Worm (Caenorhabditis elegans) whole organism, L4/young adult: ENCODE measurements around the gene dgk-4.

Experiments used
- W03F9.2 ChIP-seq: fragments of 150-350 bp; optimal IDR thresholded peaks from 2 replicates; lab custom pipeline; 2014; ENCODE audit warnings: missing biosample characterization, missing genetic modification characterization
- dao-5 ChIP-seq: sonication (generic microtip); optimal IDR thresholded peaks from 2 replicates; lab custom pipeline; 2016; ENCODE audit warnings: missing genotype, missing genetic modification characterization, moderate library complexity, missing compliant biosample characterization
- him-1 ChIP-seq: sonication (generic microtip); optimal IDR thresholded peaks from 2 replicates; lab custom pipeline; 2016; ENCODE audit warnings: missing genotype, missing genetic modification reagents, missing genetic modification characterization, missing compliant biosample characterization

dgk-4 gene

DNA sequence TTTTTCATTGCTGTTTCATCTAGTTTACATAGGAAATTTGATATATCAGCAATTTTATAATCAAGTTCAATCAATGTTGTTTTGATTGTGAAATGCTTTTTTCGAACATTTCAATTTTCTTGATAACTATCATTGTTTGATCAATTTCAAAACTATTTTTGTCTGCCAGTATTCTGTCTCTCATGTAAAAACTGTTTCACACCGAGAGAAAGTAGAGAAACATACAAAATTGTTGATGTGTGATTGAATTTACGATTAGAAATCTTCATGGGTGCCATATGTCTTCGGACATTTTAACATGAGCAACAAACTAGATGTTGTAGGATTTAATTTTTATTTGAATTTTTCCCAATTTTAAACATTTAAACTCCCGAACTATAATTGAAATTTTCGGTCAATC lies 19.6 kb downstream of the dgk-4 start, which contains the start of gene C49C8.2:
Gene C49C8.2, plus strand, starts transcription at position 393 of the 400 bp plus-strand sequence.
- TF ChIP-seq dao-5 (tag; lab: Kevin White, UChicago) (no peak), W03F9.2 (tag; lab: Kevin White, UChicago) (no peak), him-1 (tag; lab: Kevin White, UChicago) (no peak)

DNA sequence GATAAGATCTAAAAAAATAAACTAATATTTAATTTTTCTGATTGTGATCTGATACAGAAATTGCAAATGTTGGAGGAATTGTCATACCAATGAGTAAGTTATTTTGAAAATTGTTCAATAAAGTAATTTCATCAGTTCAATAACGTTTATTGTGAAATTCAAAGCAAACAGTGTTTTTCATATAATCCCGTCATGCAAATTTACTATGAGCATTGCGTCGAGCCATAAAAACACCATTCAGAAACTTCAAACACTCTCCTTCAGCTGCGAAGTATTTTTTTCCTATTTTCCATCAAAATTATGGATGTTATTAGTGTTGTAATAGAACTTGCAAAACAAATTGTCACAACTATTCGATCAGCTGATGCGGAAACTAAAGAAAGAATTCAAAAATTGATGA lies 20.7 kb downstream of the dgk-4 start, which contains the start of gene C49C8.8:
Gene C49C8.8, plus strand, starts transcription at position 301 of the 400 bp plus-strand sequence.
- TF ChIP-seq W03F9.2 (tag; lab: Kevin White, UChicago) (no peak), dao-5 (tag; lab: Kevin White, UChicago) (no peak), him-1 (tag; lab: Kevin White, UChicago) (no peak)

DNA sequence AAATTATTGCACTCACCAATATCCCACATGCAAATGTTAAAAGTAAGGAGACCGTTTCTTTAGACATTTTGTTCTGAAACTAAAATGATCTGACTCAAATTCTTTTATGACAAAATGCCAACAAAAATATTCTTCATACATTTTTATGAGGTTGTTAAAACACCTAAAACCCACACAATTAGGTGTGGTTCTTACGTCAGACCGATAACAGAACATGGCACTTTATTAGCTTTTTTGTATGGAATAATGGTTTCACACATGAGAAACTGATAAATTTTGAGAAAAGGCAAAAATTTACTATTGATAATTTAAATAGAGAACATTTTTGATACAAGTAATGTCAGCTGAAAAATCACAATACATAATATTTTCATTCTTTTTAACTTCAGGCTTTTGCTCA lies 22.5 kb downstream of the dgk-4 start, which contains the start of gene C49C8.5:
Gene C49C8.5, minus strand, starts transcription at position 73 of the 400 bp plus-strand sequence.
- TF ChIP-seq him-1 (tag; lab: Kevin White, UChicago) (no peak), dao-5 (tag; lab: Kevin White, UChicago) (no peak), W03F9.2 (tag; lab: Kevin White, UChicago) (no peak)

DNA sequence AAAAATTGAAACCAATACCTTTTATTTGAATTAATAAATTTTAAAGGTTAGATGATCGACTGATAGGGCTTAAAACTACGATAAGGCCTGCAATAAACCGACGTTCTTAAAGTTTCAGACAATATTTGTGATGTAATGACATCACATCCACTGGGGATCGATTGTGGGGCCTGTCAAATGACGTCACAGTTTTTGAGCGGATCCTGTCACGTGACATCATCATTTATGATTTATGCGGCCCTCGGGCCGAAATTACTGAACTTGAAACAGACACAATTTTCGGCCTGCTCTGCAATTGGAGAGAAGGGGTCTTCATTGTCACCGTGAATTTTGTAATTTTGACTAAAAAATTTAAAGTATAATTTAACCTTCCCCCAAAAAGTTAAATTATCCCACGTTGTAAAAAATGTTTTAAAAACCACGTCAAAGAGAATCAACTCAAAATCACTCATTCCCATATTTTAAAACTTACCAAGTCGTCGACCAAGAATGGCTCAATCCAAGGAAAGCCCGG lies 23.0 kb downstream of the dgk-4 start, which contains the start of gene C49C8.1:
Gene C49C8.1, plus strand, starts transcription at position 464 of the 514 bp plus-strand sequence.
- TF ChIP-seq W03F9.2 (tag; lab: Kevin White, UChicago) (no peak), him-1 (tag; lab: Kevin White, UChicago) (no peak)

DNA sequence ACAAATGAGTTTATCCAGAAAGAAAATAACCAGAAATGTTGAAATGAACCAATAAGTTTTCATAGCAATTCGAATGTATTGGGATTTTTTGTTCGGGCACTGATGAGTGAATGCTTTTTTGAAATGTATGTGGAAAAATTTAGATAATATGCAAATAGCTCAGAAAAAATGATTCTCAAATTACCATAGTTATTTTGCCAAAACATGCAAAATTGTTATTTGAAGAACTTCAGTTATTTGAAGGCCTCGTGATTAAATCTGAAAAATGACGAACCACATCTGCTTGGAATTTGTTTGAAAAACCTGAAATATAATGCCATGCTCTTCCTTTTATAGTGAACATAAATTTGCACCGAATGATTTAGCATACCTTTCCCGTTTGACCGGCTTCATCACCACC lies 27.0 kb downstream of the dgk-4 start, which contains the start of gene C49C8.6:
Gene C49C8.6, minus strand, starts transcription at position 101 of the 400 bp plus-strand sequence.
- TF ChIP-seq dao-5 (tag; lab: Kevin White, UChicago) (no peak), him-1 (tag; lab: Kevin White, UChicago) (no peak), W03F9.2 (tag; lab: Kevin White, UChicago) (no peak)

DNA sequence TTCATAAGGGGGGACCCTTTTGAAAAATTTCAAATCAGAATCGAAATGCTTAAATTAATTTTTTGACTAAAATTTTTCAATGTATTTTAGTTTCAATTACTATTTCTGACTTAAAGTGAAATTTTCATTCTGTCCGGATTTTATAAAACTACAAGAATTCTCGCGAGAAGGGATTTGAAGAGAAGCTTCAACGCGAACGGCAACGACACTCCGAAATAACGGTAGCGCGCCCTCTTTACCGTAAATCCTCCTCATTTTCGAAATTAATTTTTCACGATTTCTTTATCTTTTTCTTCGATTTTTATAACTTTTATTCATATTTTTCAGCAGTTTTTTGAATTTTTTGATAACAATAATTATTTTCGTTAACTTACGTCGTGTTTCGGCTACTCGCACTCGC lies 34.6 kb downstream of the dgk-4 start:
- TF ChIP-seq W03F9.2 (tag; lab: Kevin White, UChicago) (no peak), him-1 (tag; lab: Kevin White, UChicago) (no peak), dao-5 (tag; lab: Kevin White, UChicago) (no peak)

DNA sequence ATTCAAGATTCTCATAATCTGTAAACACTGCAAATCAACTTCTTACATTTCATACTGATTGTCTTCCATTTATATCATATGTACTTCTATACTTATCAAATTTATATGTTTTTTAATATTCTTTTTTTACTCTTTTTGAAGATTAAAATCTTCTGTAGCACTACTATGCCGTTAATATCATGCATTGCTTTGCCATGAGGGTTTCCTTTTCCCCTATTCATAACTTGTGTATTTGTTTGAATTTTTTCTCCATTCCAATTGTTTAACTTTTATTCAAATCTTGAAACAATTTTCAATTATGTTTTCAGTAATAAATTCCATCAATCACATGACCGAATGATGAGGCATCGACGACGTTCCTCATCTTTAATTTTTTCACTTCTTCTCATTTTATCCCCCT lies 37.5 kb downstream of the dgk-4 start, which contains the start of gene cdh-5:
Gene cdh-5, plus strand, starts transcription at position 301 of the 400 bp plus-strand sequence.
- TF ChIP-seq dao-5 (tag; lab: Kevin White, UChicago): no peak
- no peak for TF ChIP-seq him-1 (tag; lab: Kevin White, UChicago)
- no peak for TF ChIP-seq W03F9.2 (tag; lab: Kevin White, UChicago)

DNA sequence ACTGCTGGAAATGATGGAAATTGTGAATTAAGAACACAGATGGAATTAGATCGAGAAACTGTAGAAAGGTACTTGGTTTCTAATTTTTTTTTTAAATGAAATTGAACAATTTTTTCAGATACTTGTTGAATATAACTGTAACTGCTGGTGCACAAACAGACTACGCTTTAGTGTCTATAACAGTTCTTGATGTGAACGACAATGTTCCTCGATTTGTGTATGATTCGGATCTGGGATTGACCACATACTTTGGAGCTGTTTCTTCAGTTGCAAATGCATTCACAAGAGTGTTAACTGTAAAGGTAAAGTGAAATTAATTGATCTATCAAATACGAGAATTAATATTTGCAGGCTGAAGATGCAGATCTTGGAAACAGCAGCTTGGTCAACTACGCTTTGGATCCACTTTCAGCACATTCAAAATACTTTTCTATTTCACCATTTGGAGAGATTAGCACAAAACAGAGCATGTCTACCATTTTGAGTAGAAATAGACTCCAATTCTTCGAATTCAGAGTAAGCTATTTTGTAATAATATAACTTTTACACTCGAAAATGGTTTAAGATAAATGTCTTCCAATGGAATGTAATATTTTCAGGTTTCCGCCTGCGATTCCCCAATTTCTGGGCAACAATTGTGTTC lies 42.7 kb downstream of the dgk-4 start:
- TF ChIP-seq him-1 (tag; lab: Kevin White, UChicago): no peak
- no peak for TF ChIP-seq dao-5 (tag; lab: Kevin White, UChicago)
- TF ChIP-seq W03F9.2 (tag; lab: Kevin White, UChicago): no peak

DNA sequence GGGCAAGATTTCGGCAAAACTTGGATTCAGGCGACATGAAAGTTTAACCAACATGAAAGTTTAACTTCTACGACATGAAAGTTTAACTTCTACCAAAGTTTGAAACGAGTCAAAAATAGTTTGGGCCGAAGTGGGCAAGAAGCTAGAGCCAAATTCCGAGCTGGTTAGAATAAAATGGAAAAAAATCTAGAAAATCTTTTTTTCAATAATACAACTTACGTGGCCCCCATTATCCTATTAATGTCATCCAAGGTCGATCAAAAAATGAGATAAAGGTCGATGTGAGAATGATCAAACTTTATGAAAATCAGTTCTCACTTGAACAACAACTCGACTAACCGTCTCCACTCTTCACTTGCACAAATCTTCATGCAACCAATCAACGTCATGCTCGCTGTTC lies 46.2 kb downstream of the dgk-4 start, which contains the start of gene F08B4.8:
Gene F08B4.8, plus strand, starts transcription at position 301 of the 400 bp plus-strand sequence.
- TF ChIP-seq dao-5 (tag; lab: Kevin White, UChicago) (no peak), W03F9.2 (tag; lab: Kevin White, UChicago) (no peak), him-1 (tag; lab: Kevin White, UChicago) (no peak)

DNA sequence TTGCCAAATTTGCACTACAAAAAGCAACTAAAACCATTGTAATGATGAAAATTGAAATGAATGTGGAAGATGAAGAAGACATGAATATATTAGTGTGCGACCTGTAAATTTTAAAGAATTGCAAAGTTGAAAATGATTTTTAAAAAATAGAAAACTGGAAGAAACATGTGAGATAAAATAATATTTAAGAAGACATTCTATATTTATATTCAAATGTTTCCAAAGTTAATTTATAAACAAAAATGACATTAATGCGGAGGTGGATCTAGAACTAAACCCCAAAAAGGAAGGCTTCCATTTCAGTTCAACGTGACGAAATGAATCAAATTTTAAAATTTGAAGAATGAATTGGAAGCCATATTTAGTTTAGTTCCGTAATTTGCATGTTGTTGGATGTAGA lies 48.1 kb downstream of the dgk-4 start, which contains the start of gene nlp-60:
Gene nlp-60, minus strand, starts transcription at position 101 of the 400 bp plus-strand sequence.
- TF ChIP-seq W03F9.2 (tag; lab: Kevin White, UChicago): no peak
- no peak for TF ChIP-seq dao-5 (tag; lab: Kevin White, UChicago)
- TF ChIP-seq him-1 (tag; lab: Kevin White, UChicago): no peak

DNA sequence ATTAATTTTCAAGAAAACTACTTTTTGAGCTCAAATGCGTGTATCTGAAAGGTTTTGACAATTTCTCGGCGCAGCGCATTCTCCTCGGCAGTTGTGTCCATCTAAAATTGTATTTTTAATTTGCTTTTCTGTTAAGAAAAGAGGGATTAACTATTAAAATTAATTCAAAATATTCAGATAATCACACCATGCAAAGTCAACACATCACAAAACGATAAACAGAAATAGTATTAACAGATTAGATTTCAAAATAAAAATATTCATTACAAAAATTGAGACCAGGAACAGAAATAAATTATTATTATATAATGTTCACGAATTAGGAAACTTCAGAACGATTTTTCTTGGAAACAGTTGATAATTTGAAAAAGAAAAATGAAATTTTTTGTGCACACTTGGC lies 55.4 kb downstream of the dgk-4 start, which contains the start of gene pole-2:
Gene pole-2, minus strand, starts transcription at position 101 of the 400 bp plus-strand sequence.
- TF ChIP-seq W03F9.2 (tag; lab: Kevin White, UChicago) (no peak), him-1 (tag; lab: Kevin White, UChicago) (no peak), dao-5 (tag; lab: Kevin White, UChicago) (no peak)

DNA sequence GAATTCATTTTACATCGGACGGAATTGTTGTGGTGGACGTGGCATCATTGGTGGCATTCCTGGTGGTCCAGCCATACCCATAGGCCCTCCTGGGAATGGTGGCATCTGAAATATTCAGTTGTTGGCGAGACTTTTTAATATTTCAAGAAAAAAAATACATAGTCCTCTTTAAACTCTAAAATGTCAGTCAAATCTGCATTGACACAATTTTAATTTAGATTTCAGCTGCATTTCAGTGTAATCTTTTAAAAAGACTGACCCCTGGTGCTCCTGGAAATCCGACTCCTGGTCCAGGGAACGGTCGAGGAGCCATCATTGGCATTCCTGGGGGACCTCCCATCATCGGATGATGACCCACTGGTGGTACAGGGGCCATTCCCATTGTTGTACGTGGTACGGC lies 55.8 kb downstream of the dgk-4 start:
- TF ChIP-seq him-1 (tag; lab: Kevin White, UChicago) (no peak), W03F9.2 (tag; lab: Kevin White, UChicago) (no peak), dao-5 (tag; lab: Kevin White, UChicago) (no peak)

DNA sequence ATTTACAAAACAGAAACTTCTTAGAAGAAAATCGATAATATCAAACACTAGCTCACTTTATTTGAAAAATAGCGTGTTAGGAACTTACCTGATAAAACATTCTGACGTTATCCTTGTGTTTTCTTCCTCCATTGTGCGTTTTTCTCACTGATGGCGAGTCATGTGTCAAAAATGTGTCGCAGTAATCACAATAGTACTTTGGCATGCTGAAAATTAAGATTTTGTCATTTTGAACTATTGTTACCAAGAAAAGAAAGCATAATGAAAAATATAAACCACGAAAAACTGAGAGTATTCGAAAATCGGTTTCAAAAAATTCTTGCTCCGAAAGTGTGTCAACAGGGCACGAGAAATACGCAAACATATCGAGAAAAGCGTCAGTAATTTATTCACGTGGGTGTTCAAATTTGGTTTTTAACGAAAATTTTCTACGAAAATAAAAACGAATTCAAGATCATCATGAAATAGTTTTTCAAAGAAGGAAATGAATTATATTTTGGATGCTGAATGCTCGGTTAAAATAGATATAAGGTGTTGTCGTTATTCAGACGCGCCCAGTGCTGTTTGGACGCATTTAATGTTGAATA lies 56.6 kb downstream of the dgk-4 start, which contains the start of gene snrp-3:
Gene snrp-3, minus strand, starts transcription at position 206 of the 587 bp plus-strand sequence.
- TF ChIP-seq W03F9.2 (tag; lab: Kevin White, UChicago) (peak; percentile 85), dao-5 (tag; lab: Kevin White, UChicago) (no peak), him-1 (tag; lab: Kevin White, UChicago) (no peak)
